Fruit fly (Drosophila melanogaster) S2 (cell line): ENCODE measurements around the gene Mocs2B.

Experiments used
- CG8478 ChIP-seq: fragments of >200 bp; optimal IDR thresholded peaks from 2 replicates; lab custom pipeline; 2018
- CTCF ChIP-seq, 2 experiments: fragments of >200 bp; optimal IDR thresholded peaks; 2 replicates each; lab custom pipeline; 2018

DNA sequence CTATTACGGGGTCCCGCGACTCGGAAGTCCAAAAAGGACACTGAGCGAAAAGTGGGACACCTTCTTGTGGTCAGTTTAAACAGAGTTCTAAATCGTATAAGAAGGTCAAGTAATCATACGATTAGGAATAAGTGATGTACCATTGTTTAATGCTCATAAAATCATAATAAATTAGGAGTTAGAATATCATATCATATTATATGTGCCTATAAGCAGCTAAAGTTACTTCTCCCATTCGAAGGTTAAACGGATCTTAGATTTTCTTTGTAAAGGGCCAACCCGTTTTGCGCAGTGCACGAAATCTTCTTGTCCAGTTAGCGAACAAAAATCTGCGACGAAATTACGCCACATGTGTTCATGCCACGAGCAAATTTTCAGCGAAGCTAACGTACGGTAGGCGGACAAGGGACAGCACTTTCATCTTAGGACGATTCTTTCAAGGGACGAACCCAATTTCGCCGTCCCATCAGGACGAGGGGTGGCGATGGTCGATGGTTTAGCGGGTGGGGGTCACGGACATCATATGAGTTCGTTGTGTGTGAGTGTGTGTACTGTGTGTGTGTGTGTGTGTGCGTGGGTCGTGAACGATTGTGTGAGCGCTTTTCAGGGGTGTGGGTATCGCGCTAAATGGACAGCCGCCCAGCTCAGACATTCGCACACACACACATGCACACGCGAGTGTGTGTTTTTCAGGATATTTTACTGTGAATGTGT lies 41.3 kb upstream of the Mocs2B start:
- no peak for TF ChIP-seq CTCF (optimal IDR thresholded peaks at IDR 0.05; lab: Kevin White, UChicago)
- no peak for TF ChIP-seq CG8478 (lab: Kevin White, UChicago)
